Fruit fly (Drosophila melanogaster): ENCODE data around the gene CG11585.

CG11585 gene

dm6 chrX:14186953-14187352 is 2.4 kb upstream of the CG11585 start, which contains the start of gene CG12481:
TSS of gene CG12481 (plus strand) at chrX:14187253.
- TF ChIP-seq psq (optimal IDR thresholded peaks at IDR 0.05): no peak
- no peak for TF ChIP-seq ttk (optimal IDR thresholded peaks at IDR 0.05)
- TF ChIP-seq Sin3A (optimal IDR thresholded peaks at IDR 0.05): no peak
- TF ChIP-seq Myc (optimal IDR thresholded peaks at IDR 0.05): no peak
- TF ChIP-seq h (optimal IDR thresholded peaks at IDR 0.05): no peak
- TF ChIP-seq insv (optimal IDR thresholded peaks at IDR 0.05): no peak

- no peak for TF ChIP-seq h (optimal IDR thresholded peaks at IDR 0.05)
- no peak for TF ChIP-seq ttk (optimal IDR thresholded peaks at IDR 0.05)
- no peak for TF ChIP-seq psq (optimal IDR thresholded peaks at IDR 0.05)
- TF ChIP-seq Myc (optimal IDR thresholded peaks at IDR 0.05): no peak
- TF ChIP-seq insv (optimal IDR thresholded peaks at IDR 0.05): no peak
- no peak for TF ChIP-seq Sin3A (optimal IDR thresholded peaks at IDR 0.05)
These were observed 2.6 kb downstream of the CG11585 start, which contains the start of gene CG13403 for dm6 chrX:14191918-14192317. TSS of gene CG13403 (minus strand) at chrX:14192018.

- TF ChIP-seq Myc (optimal IDR thresholded peaks at IDR 0.05): no peak
- TF ChIP-seq ttk (optimal IDR thresholded peaks at IDR 0.05): no peak
- TF ChIP-seq h (optimal IDR thresholded peaks at IDR 0.05): no peak
- no peak for TF ChIP-seq psq (optimal IDR thresholded peaks at IDR 0.05)
- TF ChIP-seq insv (optimal IDR thresholded peaks at IDR 0.05): no peak
- TF ChIP-seq Sin3A (optimal IDR thresholded peaks at IDR 0.05): no peak
These were observed 3.7 kb downstream of the CG11585 start, which contains the start of gene yl for dm6 chrX:14193013-14193412. TSS of gene yl (plus strand) at chrX:14193214.

- no peak for TF ChIP-seq psq (optimal IDR thresholded peaks at IDR 0.05)
- no peak for TF ChIP-seq h (optimal IDR thresholded peaks at IDR 0.05)
- no peak for TF ChIP-seq ttk (optimal IDR thresholded peaks at IDR 0.05)
- TF ChIP-seq Sin3A (optimal IDR thresholded peaks at IDR 0.05): no peak
- no peak for TF ChIP-seq Myc (optimal IDR thresholded peaks at IDR 0.05)
- no peak for TF ChIP-seq insv (optimal IDR thresholded peaks at IDR 0.05)
These were observed 10.7 kb downstream of the CG11585 start, which contains the start of gene CG11590 for dm6 chrX:14199967-14200531. TSS of gene CG11590 (plus strand) at chrX:14200178.

- no peak for TF ChIP-seq psq (optimal IDR thresholded peaks at IDR 0.05)
- TF ChIP-seq h (optimal IDR thresholded peaks at IDR 0.05): no peak
- TF ChIP-seq insv (optimal IDR thresholded peaks at IDR 0.05): no peak
- no peak for TF ChIP-seq Myc (optimal IDR thresholded peaks at IDR 0.05)
- no peak for TF ChIP-seq Sin3A (optimal IDR thresholded peaks at IDR 0.05)
- no peak for TF ChIP-seq ttk (optimal IDR thresholded peaks at IDR 0.05)
These were observed 11.9 kb downstream of the CG11585 start, which contains the start of gene Prp16 for dm6 chrX:14201178-14201577. TSS of gene Prp16 (plus strand) at chrX:14201362.

dm6 chrX:14208426-14209208 is 19.3 kb downstream of the CG11585 start:
- TF ChIP-seq ttk (optimal IDR thresholded peaks at IDR 0.05): no peak
- no peak for TF ChIP-seq h (optimal IDR thresholded peaks at IDR 0.05)
- no peak for TF ChIP-seq Myc (optimal IDR thresholded peaks at IDR 0.05)
- no peak for TF ChIP-seq Sin3A (optimal IDR thresholded peaks at IDR 0.05)
- TF ChIP-seq psq (optimal IDR thresholded peaks at IDR 0.05): no peak
- no peak for TF ChIP-seq insv (optimal IDR thresholded peaks at IDR 0.05)

dm6 chrX:14209209-14209781 is 20.0 kb downstream of the CG11585 start:
- no peak for TF ChIP-seq h (optimal IDR thresholded peaks at IDR 0.05)

dm6 chrX:14211250-14211944 is 22.1 kb downstream of the CG11585 start:
- no peak for TF ChIP-seq psq (optimal IDR thresholded peaks at IDR 0.05)
- no peak for TF ChIP-seq ttk (optimal IDR thresholded peaks at IDR 0.05)
- no peak for TF ChIP-seq h (optimal IDR thresholded peaks at IDR 0.05)
- TF ChIP-seq Myc (optimal IDR thresholded peaks at IDR 0.05): no peak
- TF ChIP-seq Sin3A (optimal IDR thresholded peaks at IDR 0.05): no peak
- TF ChIP-seq insv (optimal IDR thresholded peaks at IDR 0.05): no peak

dm6 chrX:14212147-14212792 is 23.0 kb downstream of the CG11585 start:
- TF ChIP-seq h (optimal IDR thresholded peaks at IDR 0.05) (no peak), Sin3A (optimal IDR thresholded peaks at IDR 0.05) (no peak), insv (optimal IDR thresholded peaks at IDR 0.05) (no peak), ttk (optimal IDR thresholded peaks at IDR 0.05) (no peak), Myc (optimal IDR thresholded peaks at IDR 0.05) (no peak), psq (optimal IDR thresholded peaks at IDR 0.05) (no peak)

- TF ChIP-seq Myc (optimal IDR thresholded peaks at IDR 0.05) (no peak), Sin3A (optimal IDR thresholded peaks at IDR 0.05) (no peak), ttk (optimal IDR thresholded peaks at IDR 0.05) (no peak), insv (optimal IDR thresholded peaks at IDR 0.05) (no peak), h (optimal IDR thresholded peaks at IDR 0.05) (no peak), psq (optimal IDR thresholded peaks at IDR 0.05) (no peak)
These were observed 24.3 kb downstream of the CG11585 start for dm6 chrX:14213509-14214154.

Data from Kc167 (cell line).